Worm (Caenorhabditis elegans): ENCODE results near the gene cyp-32A1.

cyp-32A1 gene

DNA sequence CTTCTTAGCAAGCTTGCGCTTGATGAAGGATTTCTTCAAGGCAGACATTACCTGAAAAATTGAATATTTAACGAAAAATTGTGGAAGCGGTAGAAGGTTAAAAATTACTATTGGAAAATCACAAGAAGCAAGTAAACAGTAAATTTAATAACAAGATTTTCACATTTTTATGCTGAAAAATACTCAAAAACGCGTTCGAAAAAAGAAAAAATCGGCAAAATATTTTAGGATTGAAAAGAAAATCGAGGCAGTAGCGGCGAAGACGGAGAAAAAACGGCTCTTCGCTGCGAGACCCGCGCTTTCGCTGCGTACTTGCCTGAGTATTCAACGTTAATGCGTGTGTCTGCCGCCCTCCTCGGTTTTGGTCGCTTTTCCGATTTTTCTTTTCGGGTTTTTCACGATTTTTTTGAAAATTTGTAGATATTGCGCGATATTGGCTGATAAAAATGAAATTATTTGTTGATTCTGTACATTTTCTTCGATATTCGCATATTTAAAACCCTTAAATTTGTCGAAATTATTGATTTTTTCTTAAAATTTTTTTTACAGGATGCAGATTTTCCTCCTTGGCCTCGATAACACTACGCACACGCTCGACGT lies 5.5 kb upstream of the cyp-32A1 start, which contains the start of the genes rpl-39 and rps-30:
TSS of gene rpl-39 (minus strand) at position 51 of the 600 bp plus-strand sequence.
TSS of gene rps-30 (plus strand) at position 550 of the 600 bp plus-strand sequence.
- TF ChIP-seq pqm-1 (tag; optimal IDR thresholded peaks at IDR 0.05) (peak; percentile 69), nhr-67 (tag; optimal IDR thresholded peaks at IDR 0.05) (no peak), ama-1 (optimal IDR thresholded peaks at IDR 0.05) (peak; percentile 59), aly-2 (tag; optimal IDR thresholded peaks at IDR 0.05) (no peak), sea-2 (GFP tag; optimal IDR thresholded peaks at IDR 0.05) (no peak), nhr-77 (tag; optimal IDR thresholded peaks at IDR 0.05) (peak; percentile 54), nfya-1 (tag; optimal IDR thresholded peaks at IDR 0.05; ENCODE audit: insufficient read depth) (peak; percentile 92), tbx-2 (tag; optimal IDR thresholded peaks at IDR 0.05) (peak; percentile 41), ceh-82 (tag; optimal IDR thresholded peaks at IDR 0.05) (peak; percentile 77), lin-39 (tag; optimal IDR thresholded peaks at IDR 0.05) (peak; percentile 93), lsy-12 (tag; optimal IDR thresholded peaks at IDR 0.05) (peak; percentile 70), mdl-1 (tag; optimal IDR thresholded peaks at IDR 0.05) (no peak), nhr-76 (tag; optimal IDR thresholded peaks at IDR 0.05) (no peak), unc-39 (tag; optimal IDR thresholded peaks at IDR 0.05) (no peak), fkh-10 (GFP tag; optimal IDR thresholded peaks at IDR 0.05) (peak; percentile 19), ceh-28 (tag; optimal IDR thresholded peaks at IDR 0.05) (peak; percentile 43), snpc-4 (tag; optimal IDR thresholded peaks at IDR 0.05) (peak; percentile 62), elt-2 (tag; optimal IDR thresholded peaks at IDR 0.05) (peak; percentile 65), nhr-23 (tag; optimal IDR thresholded peaks at IDR 0.05) (peak; percentile 88), nhr-11 (tag; optimal IDR thresholded peaks at IDR 0.05) (peak; percentile 53), jun-1 (tag; optimal IDR thresholded peaks at IDR 0.05) (peak; percentile 66), elt-1 (tag; optimal IDR thresholded peaks at IDR 0.05) (peak; percentile 25), hmg-11 (tag; optimal IDR thresholded peaks at IDR 0.05) (peak; percentile 89), egl-27 (tag; optimal IDR thresholded peaks at IDR 0.05) (no peak), pha-4 (tag; optimal IDR thresholded peaks at IDR 0.05) (peak; percentile 94), lin-15B (tag; optimal IDR thresholded peaks at IDR 0.05) (peak; percentile 91), nhr-12 (tag; optimal IDR thresholded peaks at IDR 0.05) (no peak), nhr-43 (tag; optimal IDR thresholded peaks at IDR 0.05; ENCODE audit: poor library complexity, severe bottlenecking) (peak; percentile 49), elt-3 (tag; optimal IDR thresholded peaks at IDR 0.05) (peak in 1 of 3 experiments; percentile 77), R02D3.7 (tag; optimal IDR thresholded peaks at IDR 0.05) (peak; percentile 91), skn-1 (tag; optimal IDR thresholded peaks at IDR 0.05) (peak; percentile 73), nhr-25 (tag; optimal IDR thresholded peaks at IDR 0.05) (peak; percentile 88), daf-12 (tag; optimal IDR thresholded peaks at IDR 0.05) (no peak)

DNA sequence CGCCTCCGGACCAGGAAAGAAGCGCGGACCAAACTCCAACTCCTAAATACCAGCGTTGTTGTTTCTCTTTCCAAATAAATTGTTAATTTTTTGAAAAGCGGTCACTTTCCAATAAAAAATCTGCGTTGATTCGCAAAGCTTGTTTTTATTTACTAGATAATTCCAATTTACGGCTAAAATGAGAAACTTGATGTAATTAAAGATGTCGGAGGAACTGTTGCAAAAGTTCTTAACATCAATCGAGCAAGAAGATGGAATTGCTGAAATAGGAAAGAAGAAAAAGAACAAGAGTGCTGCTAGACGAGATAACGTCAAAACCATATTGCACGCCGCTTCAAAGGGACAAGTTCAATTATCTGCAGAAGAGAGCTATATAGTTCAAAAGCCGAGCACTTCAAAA lies 4.5 kb upstream of the cyp-32A1 start, which contains the start of gene C26F1.3:
TSS of gene C26F1.3 (plus strand) at position 203 of the 400 bp plus-strand sequence.
- TF ChIP-seq R02D3.7 (tag; optimal IDR thresholded peaks at IDR 0.05), result no peak
- no peak for TF ChIP-seq snpc-4 (tag; optimal IDR thresholded peaks at IDR 0.05)
- no peak for TF ChIP-seq lin-39 (tag; optimal IDR thresholded peaks at IDR 0.05)
- TF ChIP-seq ceh-16 (tag; optimal IDR thresholded peaks at IDR 0.05), result no peak
- no peak for TF ChIP-seq nhr-237 (tag; optimal IDR thresholded peaks at IDR 0.05)
- no peak for TF ChIP-seq ZK546.5 (tag; optimal IDR thresholded peaks at IDR 0.05)
- TF ChIP-seq jun-1 (tag; optimal IDR thresholded peaks at IDR 0.05), result no peak
- TF ChIP-seq nhr-67 (tag; optimal IDR thresholded peaks at IDR 0.05), result no peak
- TF ChIP-seq fkh-2 (tag; optimal IDR thresholded peaks at IDR 0.05), result no peak
- TF ChIP-seq fos-1 (tag; optimal IDR thresholded peaks at IDR 0.05), result no peak
- no peak for TF ChIP-seq nhr-76 (tag; optimal IDR thresholded peaks at IDR 0.05)
- TF ChIP-seq pqm-1 (tag; optimal IDR thresholded peaks at IDR 0.05), result no peak
- TF ChIP-seq hmg-11 (tag; optimal IDR thresholded peaks at IDR 0.05), result no peak
- no peak for TF ChIP-seq egl-5 (tag; optimal IDR thresholded peaks at IDR 0.05)
- no peak for TF ChIP-seq nhr-77 (tag; optimal IDR thresholded peaks at IDR 0.05)

DNA sequence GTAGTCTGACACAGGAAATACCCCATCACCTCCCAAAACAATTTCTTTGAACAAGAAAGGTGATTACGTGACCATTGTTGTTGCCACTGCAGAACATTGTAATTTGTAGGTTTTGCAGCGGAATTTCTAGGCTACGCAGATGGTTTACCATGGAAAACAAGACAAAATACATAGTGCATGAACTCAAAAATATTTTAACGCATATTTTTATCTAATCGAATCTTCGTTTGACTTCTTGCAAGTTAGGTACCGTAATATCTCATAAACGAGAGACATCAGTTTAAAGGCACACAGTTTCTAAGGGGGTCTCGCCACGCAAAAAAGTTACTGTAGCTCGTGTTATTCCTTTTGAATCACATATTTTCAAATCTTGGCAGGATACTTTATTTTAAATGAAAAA lies 2.6 kb upstream of the cyp-32A1 start:
- TF ChIP-seq nhr-77 (tag; optimal IDR thresholded peaks at IDR 0.05) (no peak), egl-5 (tag; optimal IDR thresholded peaks at IDR 0.05) (no peak), nhr-11 (tag; optimal IDR thresholded peaks at IDR 0.05) (no peak)
